Worm (Caenorhabditis elegans) whole organism, midembryonic: Measurements from ENCODE around the gene Y54F10AR.2.
A peak's percentile ranks its signal among the peaks of the same experiment; 100 is the strongest.

ENCODE experiments used
- T22C8.4 ChIP-seq: fragments of 200-800 bp; sonication (Bioruptor generic); IDR thresholded peaks from 2 replicates; pipeline ENCODE4 v1.3.6; 2022; ENCODE audit warnings: missing genetic modification characterization, missing compliant biosample characterization
- cog-1 ChIP-seq: sonication (generic microtip); optimal IDR thresholded peaks from 2 replicates; lab custom pipeline; 2016; ENCODE audit warnings: missing genetic modification characterization, missing compliant biosample characterization
- flt-1 ChIP-seq: fragments of 200-800 bp; sonication (Bioruptor generic); IDR thresholded peaks from 2 replicates; pipeline ENCODE4 v1.3.6; 2022; ENCODE audit warnings: missing genetic modification characterization, missing compliant biosample characterization
- klf-2 ChIP-seq: fragments of 200-800 bp; sonication (Bioruptor generic); conservative IDR thresholded peaks from 2 replicates; pipeline ENCODE4 v1.3.6; 2022; ENCODE audit warnings: missing genetic modification reagents, missing genetic modification characterization, missing compliant biosample characterization
- med-1 ChIP-seq: sonication (generic microtip); optimal IDR thresholded peaks from 2 replicates; lab custom pipeline; 2017; ENCODE audit warnings: missing genetic modification characterization, mild to moderate bottlenecking, missing compliant biosample characterization, antibody characterized with exemption, missing genetic modification reagents; ENCODE audit not compliant: insufficient read depth
- ref-1 ChIP-seq: fragments of 200-800 bp; sonication (Bioruptor generic); conservative IDR thresholded peaks from 2 replicates; pipeline ENCODE4 v1.3.6; 2022; ENCODE audit warnings: missing genetic modification reagents, missing genetic modification characterization, missing compliant biosample characterization
- tab-1 ChIP-seq: fragments of 200-800 bp; sonication (Bioruptor generic); IDR thresholded peaks from 2 replicates; pipeline ENCODE4 v1.3.6; 2022; ENCODE audit warnings: missing genetic modification characterization, missing compliant biosample characterization
- ztf-23 ChIP-seq: fragments of 200-800 bp; sonication (Bioruptor generic); IDR thresholded peaks from 2 replicates; pipeline ENCODE4 v1.3.6; 2022; ENCODE audit warnings: missing genetic modification reagents, missing genetic modification characterization, missing compliant biosample characterization
- ztf-29 ChIP-seq: fragments of 200-800 bp; sonication (Bioruptor generic); IDR thresholded peaks from 2 replicates; pipeline ENCODE4 v1.3.6; 2022; ENCODE audit warnings: missing genetic modification reagents, missing genetic modification characterization, missing compliant biosample characterization

The Y54F10AR.2 gene

ce11 chrIII:2532716-2533115 lies 38.6 kb downstream of the Y54F10AR.2 start:
- no peak for TF ChIP-seq flt-1 (GFP tag; lab: Robert Waterston, UW)
- peak; percentile 20 for TF ChIP-seq cog-1 (tag; lab: Kevin White, UChicago)

- TF ChIP-seq ztf-23 (GFP tag; lab: Robert Waterston, UW) (no peak), flt-1 (GFP tag; lab: Robert Waterston, UW) (no peak), T22C8.4 (no peak), ref-1 (GFP tag; lab: Robert Waterston, UW) (no peak), ztf-29 (GFP tag; lab: Robert Waterston, UW) (no peak), tab-1 (GFP tag; lab: Robert Waterston, UW) (no peak), klf-2 (no peak), cog-1 (tag; lab: Kevin White, UChicago) (no peak), med-1 (GFP tag; lab: Kevin White, UChicago) (no peak)
Measured at ce11 chrIII:2530313-2530712, 41.0 kb downstream of the Y54F10AR.2 start, which contains the start of gene cone-1. cone-1 (plus strand) TSS chrIII:2530613.

ce11 chrIII:2528621-2529113 lies 42.7 kb downstream of the Y54F10AR.2 start, which contains the start of the genes Y54F10AM.15, rbc-2 and ndua-8:
Y54F10AM.15 (minus strand) TSS chrIII:2528679.
rbc-2 (minus strand) TSS chrIII:2528689.
ndua-8 (plus strand) TSS chrIII:2529063.
- TF ChIP-seq T22C8.4 (0 out of 2 replicates have a peak, but pooled peaks have one; percentile 10), med-1 (GFP tag; lab: Kevin White, UChicago) (no peak), flt-1 (GFP tag; lab: Robert Waterston, UW) (no peak), cog-1 (tag; lab: Kevin White, UChicago) (peak; percentile 19), ztf-29 (GFP tag; lab: Robert Waterston, UW) (no peak)
